Worm (Caenorhabditis elegans): ENCODE data around the gene F58B4.7.

DNA sequence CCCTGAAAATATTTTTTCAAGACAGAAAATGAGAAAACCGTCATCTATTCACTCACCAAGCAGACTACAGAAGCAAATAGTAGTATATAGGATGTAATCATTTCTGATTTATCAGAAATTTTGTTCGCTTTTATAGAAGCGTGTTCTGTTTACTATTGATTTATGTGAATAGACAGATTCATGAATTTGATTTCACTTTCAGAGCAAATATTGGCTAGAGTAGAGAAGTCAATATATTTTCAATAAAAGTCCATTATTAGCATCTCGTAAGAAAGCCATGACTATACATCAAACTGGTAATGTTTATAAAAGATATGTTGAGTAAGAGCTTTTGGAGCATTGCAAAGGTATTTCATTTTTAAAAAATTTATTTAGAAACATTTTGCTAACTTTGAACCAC, 8.1 kb upstream of the F58B4.7 start, which contains the start of gene scvp-1:
- TF ChIP-seq ama-1 (optimal IDR thresholded peaks at IDR 0.05) (no peak), flt-1 (GFP tag; IDR thresholded peaks at IDR 0.05) (no peak), aly-1 (tag; optimal IDR thresholded peaks at IDR 0.05) (no peak), ceh-13 (GFP tag; optimal IDR thresholded peaks at IDR 0.05) (no peak), hmg-4 (GFP tag; optimal IDR thresholded peaks at IDR 0.05) (no peak), ceh-36 (tag; optimal IDR thresholded peaks at IDR 0.05) (no peak), hnd-1 (tag; optimal IDR thresholded peaks at IDR 0.05) (no peak), B0310.2 (tag; optimal IDR thresholded peaks at IDR 0.05) (no peak), hmbx-1 (tag; optimal IDR thresholded peaks at IDR 0.05) (no peak), tra-4 (tag; optimal IDR thresholded peaks at IDR 0.05) (no peak)

All from whole organism, early embryonic.